Worm (Caenorhabditis elegans) whole organism, L1 larva: ENCODE measurements around the gene rnf-5.

Experiments
- C04F5.9 ChIP-seq: sonication (generic microtip); optimal IDR thresholded peaks from 2 replicates; lab custom pipeline; 2016; ENCODE audit warnings: missing genetic modification characterization, missing compliant biosample characterization
- F16B12.6 ChIP-seq: fragments of 150-350 bp; optimal IDR thresholded peaks from 2 replicates; lab custom pipeline; 2014; ENCODE audit warnings: missing biosample characterization, missing genetic modification characterization
- blmp-1 ChIP-seq: fragments of 150-350 bp; optimal IDR thresholded peaks from 2 replicates; lab custom pipeline; 2014; ENCODE audit warnings: missing biosample characterization, missing genetic modification characterization
- ceh-82 ChIP-seq, 3 experiments: fragments of 150-350 bp in 1 of 3; sonication (generic microtip) in 2 of 3; optimal IDR thresholded peaks; 2 replicates each; lab custom pipeline; 2014 to 2017; ENCODE audit warnings: missing biosample characterization in 3 of 3, missing genetic modification characterization in 3 of 3
- ceh-90 ChIP-seq: sonication (generic microtip); optimal IDR thresholded peaks from 2 replicates; lab custom pipeline; 2016; ENCODE audit warnings: missing genetic modification characterization, missing compliant biosample characterization
- ces-1 ChIP-seq: fragments of 150-350 bp; optimal IDR thresholded peaks from 2 replicates; lab custom pipeline; 2014; ENCODE audit warnings: missing biosample characterization, missing genetic modification reagents, missing genetic modification characterization
- dpl-1 ChIP-seq, 3 experiments: fragments of 150-350 bp in 2 of 3; sonication (generic microtip) in 1 of 3; optimal IDR thresholded peaks; 2 replicates each; lab custom pipeline; 2014 to 2017; ENCODE audit warnings: missing biosample characterization in 3 of 3, missing genetic modification characterization in 3 of 3, missing genetic modification reagents in 3 of 3
- egl-13 ChIP-seq: sonication (generic microtip); optimal IDR thresholded peaks from 2 replicates; lab custom pipeline; 2016; ENCODE audit warnings: missing genotype, missing genetic modification reagents, missing genetic modification characterization, missing compliant biosample characterization
- egl-27 ChIP-seq, 2 experiments: fragments of 150-350 bp in 1 of 2; sonication (generic microtip); optimal IDR thresholded peaks; 3 replicates each; lab custom pipeline; 2017 to 2018; ENCODE audit warnings: missing biosample characterization in 2 of 2, missing genetic modification characterization in 2 of 2, missing genetic modification reagents in 2 of 2
- fkh-8 ChIP-seq: sonication (generic microtip); optimal IDR thresholded peaks from 2 replicates; lab custom pipeline; 2016; ENCODE audit warnings: mild to moderate bottlenecking, missing genetic modification characterization, missing compliant biosample characterization
- jun-1 ChIP-seq: fragments of 150-350 bp; optimal IDR thresholded peaks from 2 replicates; lab custom pipeline; 2014; ENCODE audit warnings: missing biosample characterization, missing genetic modification reagents, missing genetic modification characterization
- lin-13 ChIP-seq: fragments of 150-350 bp; optimal IDR thresholded peaks from 2 replicates; lab custom pipeline; 2014; ENCODE audit warnings: missing biosample characterization, missing genetic modification reagents, missing genetic modification characterization
- lin-14 ChIP-seq: fragments of 200-800 bp; sonication (Bioruptor generic); optimal IDR thresholded peaks from 2 replicates; lab custom pipeline; 2018; ENCODE audit warnings: mild to moderate bottlenecking, missing genetic modification characterization, moderate library complexity, missing compliant biosample characterization
- lin-15B ChIP-seq: fragments of 150-350 bp; sonication (generic microtip); optimal IDR thresholded peaks from 3 replicates; lab custom pipeline; 2014; ENCODE audit warnings: missing biosample characterization, missing genetic modification characterization
- lin-39 ChIP-seq: fragments of 150-350 bp; optimal IDR thresholded peaks from 2 replicates; lab custom pipeline; 2014; ENCODE audit warnings: missing biosample characterization, missing genetic modification reagents, missing genetic modification characterization
- lir-3 ChIP-seq: sonication (generic microtip); optimal IDR thresholded peaks from 2 replicates; lab custom pipeline; 2016; ENCODE audit warnings: mild to moderate bottlenecking, missing genetic modification characterization, moderate library complexity, missing compliant biosample characterization; ENCODE audit not compliant: poor library complexity
- lsy-2 ChIP-seq, 2 experiments: fragments of 150-350 bp; optimal IDR thresholded peaks; 2 replicates each; lab custom pipeline; 2014; ENCODE audit warnings: missing biosample characterization in 2 of 2, missing genetic modification characterization in 2 of 2
- mab-9 ChIP-seq: fragments of 200-800 bp; sonication (Bioruptor generic); IDR thresholded peaks from 2 replicates; pipeline ENCODE4 v1.3.6; 2022; ENCODE audit warnings: missing genetic modification reagents, missing genetic modification characterization, missing compliant biosample characterization
- mdl-1 ChIP-seq, 2 experiments: fragments of 150-350 bp; optimal IDR thresholded peaks; 2 replicates each; lab custom pipeline; 2014 to 2017; ENCODE audit warnings: missing biosample characterization in 2 of 2, missing genetic modification characterization in 2 of 2, inconsistent platforms in 1 of 2
- mef-2 ChIP-seq: fragments of 150-350 bp; optimal IDR thresholded peaks from 2 replicates; lab custom pipeline; 2014; ENCODE audit warnings: missing biosample characterization, missing genetic modification characterization
- nhr-20 ChIP-seq: sonication (generic microtip); optimal IDR thresholded peaks from 2 replicates; lab custom pipeline; 2016; ENCODE audit warnings: mild to moderate bottlenecking, missing genetic modification characterization, missing compliant biosample characterization
- nhr-71 ChIP-seq: sonication (generic microtip); optimal IDR thresholded peaks from 2 replicates; lab custom pipeline; 2016; ENCODE audit warnings: mild to moderate bottlenecking, missing genetic modification characterization, moderate library complexity, missing compliant biosample characterization
- nhr-85 ChIP-seq: sonication (generic microtip); peaks from one replicate; lab custom pipeline; 2016; ENCODE audit warnings: missing genetic modification characterization, inconsistent platforms, missing compliant biosample characterization
- nhr-90 ChIP-seq: sonication (generic microtip); optimal IDR thresholded peaks from 2 replicates; lab custom pipeline; 2016; ENCODE audit warnings: mild to moderate bottlenecking, missing genetic modification characterization, missing compliant biosample characterization; ENCODE audit not compliant: poor library complexity
- pax-3 ChIP-seq: fragments of 200-800 bp; sonication (Bioruptor generic); optimal IDR thresholded peaks from 2 replicates; lab custom pipeline; 2018; ENCODE audit warnings: mild to moderate bottlenecking, missing genetic modification characterization, moderate library complexity, missing compliant biosample characterization
- pqm-1 ChIP-seq: sonication (generic microtip); optimal IDR thresholded peaks from 3 replicates; lab custom pipeline; 2017; ENCODE audit warnings: missing biosample characterization, missing genetic modification characterization
- rnt-1 ChIP-seq: sonication (generic microtip); optimal IDR thresholded peaks from 2 replicates; lab custom pipeline; 2016; ENCODE audit warnings: mild to moderate bottlenecking, missing genetic modification characterization, moderate library complexity, missing compliant biosample characterization
- sptf-1 ChIP-seq: fragments of 150-350 bp; optimal IDR thresholded peaks from 2 replicates; lab custom pipeline; 2014; ENCODE audit warnings: missing biosample characterization, missing genetic modification characterization
- swsn-7 ChIP-seq: sonication (generic microtip); optimal IDR thresholded peaks from 2 replicates; lab custom pipeline; 2016; ENCODE audit warnings: missing genetic modification characterization, missing compliant biosample characterization
- tbx-2 ChIP-seq: sonication (generic microtip); optimal IDR thresholded peaks from 2 replicates; lab custom pipeline; 2016; ENCODE audit warnings: missing genetic modification characterization, missing compliant biosample characterization
- tlp-1 ChIP-seq: fragments of 150-350 bp; optimal IDR thresholded peaks from 2 replicates; lab custom pipeline; 2014; ENCODE audit warnings: missing biosample characterization, missing genetic modification characterization
- unc-130 ChIP-seq: fragments of 150-350 bp; optimal IDR thresholded peaks from 2 replicates; lab custom pipeline; 2017; ENCODE audit warnings: missing biosample characterization, missing genetic modification characterization, inconsistent platforms
- unc-30 ChIP-seq: sonication (generic microtip); optimal IDR thresholded peaks from 2 replicates; lab custom pipeline; 2017; ENCODE audit warnings: missing biosample characterization, missing genetic modification characterization
- xbp-1 ChIP-seq: sonication (generic microtip); optimal IDR thresholded peaks from 2 replicates; lab custom pipeline; 2016; ENCODE audit warnings: missing genetic modification characterization, missing compliant biosample characterization
- ztf-4 ChIP-seq: fragments of 150-350 bp; optimal IDR thresholded peaks from 2 replicates; lab custom pipeline; 2014; ENCODE audit warnings: missing biosample characterization, missing genetic modification characterization

Gene rnf-5

ce11 chrIII:4166745-4167144 lies at the start of gene rnf-5:
rnf-5 (minus strand) TSS chrIII:4166845.
- TF ChIP-seq rnt-1 (tag; lab: Kevin White, UChicago) (no peak), ces-1 (GFP tag; lab: Kevin White, UChicago) (no peak), ceh-90 (tag; lab: Kevin White, UChicago) (no peak)

DNA sequence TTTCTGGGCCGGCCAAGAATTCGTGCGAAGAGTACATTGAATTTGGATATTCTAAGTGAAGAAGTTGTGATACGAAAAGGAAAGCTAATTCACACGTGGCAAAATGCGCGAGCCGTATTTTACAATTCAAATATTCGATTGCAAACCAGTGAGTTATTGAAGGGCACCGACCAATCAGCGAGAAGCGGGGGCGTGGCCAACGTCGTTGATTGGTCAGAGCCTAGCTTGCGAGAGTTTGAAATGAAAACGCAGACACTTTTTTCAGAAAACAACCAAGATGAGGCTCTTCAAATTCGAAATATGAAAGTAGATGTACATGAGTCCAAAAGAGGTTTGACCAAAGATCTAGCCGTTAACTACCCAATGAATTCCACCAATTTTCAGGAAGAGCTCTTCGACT lies 44.0 kb upstream of the rnf-5 start:
- TF ChIP-seq mdl-1 (tag; optimal IDR thresholded peaks at IDR 0.05; lab: Kevin White, UChicago) (no peak), pqm-1 (tag; lab: Kevin White, UChicago) (no peak), lin-15B (no peak), xbp-1 (tag; lab: Kevin White, UChicago) (no peak), lsy-2 (tag; optimal IDR thresholded peaks at IDR 0.05; lab: Kevin White, UChicago) (no peak)

DNA sequence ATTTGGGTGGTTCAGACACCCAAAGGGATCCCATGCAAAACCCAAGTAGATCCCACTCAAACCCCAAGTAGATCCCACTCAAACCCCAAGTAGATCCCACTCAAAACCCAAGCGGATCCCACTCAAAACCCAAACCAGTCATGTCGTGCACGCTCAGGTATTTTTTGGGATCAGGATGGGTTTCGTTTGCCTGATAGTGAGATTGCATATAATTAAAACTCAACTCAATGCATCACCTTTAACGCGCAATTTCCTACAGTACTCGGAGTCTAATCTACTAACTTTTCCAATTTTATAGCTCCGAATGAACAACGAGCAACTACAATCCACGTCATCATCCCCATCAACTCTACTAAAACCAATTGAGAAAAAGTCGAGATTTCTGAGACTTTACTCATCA lies 42.5 kb upstream of the rnf-5 start, which contains the start of gene phlp-2:
TSS of gene phlp-2 (plus strand) at position 301 of the 400 bp plus-strand sequence.
- TF ChIP-seq C04F5.9 (no peak), unc-130 (tag; lab: Kevin White, UChicago) (no peak), egl-27 (tag; optimal IDR thresholded peaks at IDR 0.05; lab: Kevin White, UChicago) (no peak), fkh-8 (tag; lab: Kevin White, UChicago) (no peak), egl-13 (no peak), rnt-1 (tag; lab: Kevin White, UChicago) (no peak), tbx-2 (tag; lab: Kevin White, UChicago) (no peak), ceh-82 (tag; optimal IDR thresholded peaks at IDR 0.05; lab: Kevin White, UChicago) (no peak), lin-39 (tag; lab: Kevin White, UChicago) (no peak), pqm-1 (tag; lab: Kevin White, UChicago) (no peak), lin-14 (GFP tag; lab: Kevin White, UChicago) (no peak), dpl-1 (GFP tag; optimal IDR thresholded peaks at IDR 0.05; lab: Kevin White, UChicago) (no peak), jun-1 (no peak), swsn-7 (no peak), unc-30 (tag; lab: Kevin White, UChicago) (no peak)

DNA sequence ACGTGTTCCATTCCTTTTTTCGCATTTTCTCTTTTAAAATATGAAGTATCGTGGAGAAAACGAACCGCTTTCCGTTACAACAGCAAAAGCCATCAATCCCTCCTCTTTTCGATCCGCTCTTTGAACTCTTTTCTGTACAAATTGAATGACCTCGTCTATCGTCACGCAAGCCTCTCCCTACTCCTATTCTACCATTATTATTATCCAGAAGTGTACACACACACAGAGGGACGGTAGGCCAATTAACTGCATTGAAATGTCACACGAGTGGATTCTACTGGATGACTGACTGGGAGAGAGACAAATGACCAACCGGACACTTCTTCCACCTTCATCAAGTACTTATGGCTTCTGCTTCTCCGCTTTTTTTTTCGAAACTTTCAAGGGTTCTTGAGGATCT lies 41.6 kb upstream of the rnf-5 start:
- TF ChIP-seq egl-27 (tag; optimal IDR thresholded peaks at IDR 0.05; lab: Kevin White, UChicago), result no peak
- TF ChIP-seq lin-15B, result no peak
- no peak for TF ChIP-seq mef-2 (tag; lab: Kevin White, UChicago)
- TF ChIP-seq blmp-1 (tag; lab: Kevin White, UChicago), result peak; percentile 29
- TF ChIP-seq F16B12.6 (tag; lab: Kevin White, UChicago), result no peak
- TF ChIP-seq egl-13, result no peak
- TF ChIP-seq nhr-71 (tag; lab: Kevin White, UChicago), result no peak
- TF ChIP-seq nhr-20 (tag; lab: Kevin White, UChicago), result no peak

DNA sequence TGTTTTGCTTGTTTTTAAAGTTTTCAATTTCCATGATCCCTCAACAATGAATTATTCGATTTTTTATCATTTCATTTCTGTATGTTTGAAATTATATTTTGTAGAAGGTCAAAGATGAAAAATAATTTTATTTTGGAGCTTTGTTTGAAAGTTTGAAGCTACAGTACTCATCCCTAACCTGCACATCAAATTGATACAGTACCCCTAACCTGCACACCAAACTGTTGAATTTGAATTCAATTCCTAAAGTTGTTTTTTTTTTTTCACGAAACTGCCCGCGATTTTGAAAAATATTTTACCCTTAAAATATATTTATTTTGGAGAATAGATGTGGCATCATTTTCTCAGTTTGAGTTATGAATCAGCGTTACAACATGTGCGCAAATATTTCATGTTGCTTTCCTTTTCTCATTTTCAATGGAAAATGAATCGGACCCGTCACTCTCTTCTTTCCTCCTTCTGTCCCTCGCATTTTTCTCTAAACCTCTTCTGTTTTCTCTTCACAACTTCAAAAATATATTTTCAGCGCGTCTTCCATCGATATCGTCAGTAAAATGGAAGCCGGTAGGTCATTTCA lies 39.2 kb upstream of the rnf-5 start, which contains the start of gene R74.8:
TSS of gene R74.8 (plus strand) at position 527 of the 577 bp plus-strand sequence.
- no peak for TF ChIP-seq nhr-90 (tag; lab: Kevin White, UChicago)
- peak; percentile 28 for TF ChIP-seq blmp-1 (tag; lab: Kevin White, UChicago)
- TF ChIP-seq lsy-2 (tag; optimal IDR thresholded peaks at IDR 0.05; lab: Kevin White, UChicago), result peak in 1 of 2 experiments; percentile 63

DNA sequence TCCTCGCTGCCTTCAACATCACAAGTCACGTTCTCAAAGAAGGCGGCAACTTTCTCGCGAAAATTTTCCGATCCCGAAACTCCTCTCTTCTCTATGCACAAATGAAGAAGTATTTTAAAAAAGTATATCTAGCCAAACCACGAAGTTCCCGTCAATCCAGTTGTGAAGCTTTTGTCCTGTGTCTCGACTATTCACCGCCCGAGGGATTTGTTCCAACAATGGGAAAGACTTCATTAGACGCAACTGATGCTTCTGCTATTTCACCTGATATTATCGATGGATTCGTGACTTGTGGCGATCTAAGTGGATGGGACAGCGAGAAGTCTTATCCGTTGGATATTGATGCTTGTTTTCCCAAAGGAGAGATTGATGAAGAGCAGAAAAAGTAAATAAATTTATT lies 38.3 kb upstream of the rnf-5 start:
- TF ChIP-seq lir-3 (tag; lab: Kevin White, UChicago) (no peak), nhr-85 (tag; lab: Kevin White, UChicago) (no peak), mdl-1 (tag; optimal IDR thresholded peaks at IDR 0.05; lab: Kevin White, UChicago) (no peak), ztf-4 (tag; lab: Kevin White, UChicago) (no peak), pax-3 (no peak), sptf-1 (tag; lab: Kevin White, UChicago) (no peak), tbx-2 (tag; lab: Kevin White, UChicago) (no peak), lin-13 (GFP tag; lab: Kevin White, UChicago) (no peak), tlp-1 (tag; lab: Kevin White, UChicago) (no peak), mab-9 (GFP tag; lab: Robert Waterston, UW) (no peak)
- TF ChIP-seq, all 84 proteins: peak for 0
